Fruit fly (Drosophila melanogaster): ENCODE data around the gene CG33995.

CG33995 gene

dm6 chr2L:5059645-5060254 lies 16.7 kb downstream of the CG33995 start, which contains the start of gene Rpn11 (continued):
- TF ChIP-seq C15 (GFP tag; IDR thresholded peaks at IDR 0.05) (no peak), CG14860 (GFP tag; IDR thresholded peaks at IDR 0.05; ENCODE audit: partially characterized antibody) (0 out of 3 replicates have a peak, but pooled peaks have one; percentile 32), crp (GFP tag; optimal IDR thresholded peaks at IDR 0.05) (peak in 1 of 2 experiments; percentile 20), unc-4 (GFP tag; IDR thresholded peaks at IDR 0.05; ENCODE audit: partially characterized antibody) (peak; percentile 38; the same call in 1 of the 2 replicates), CG10267 (tag; optimal IDR thresholded peaks at IDR 0.05) (peak; percentile 90), hkb (optimal IDR thresholded peaks at IDR 0.05) (no peak), hkb (GFP tag; IDR thresholded peaks at IDR 0.05) (no peak), CG4328 (GFP tag; optimal IDR thresholded peaks at IDR 0.05) (peak; percentile 60), fd102C (GFP tag; optimal IDR thresholded peaks at IDR 0.05) (no peak), CG17829 (tag; optimal IDR thresholded peaks at IDR 0.05) (peak; percentile 72), ap (GFP tag; IDR thresholded peaks at IDR 0.05) (peak; percentile 34; the same call in 1 of the 2 replicates), CG3838 (GFP tag; optimal IDR thresholded peaks at IDR 0.05) (no peak), Hmr (GFP tag; optimal IDR thresholded peaks at IDR 0.05) (peak; percentile 53), Antp (GFP tag; optimal IDR thresholded peaks at IDR 0.05) (peak; percentile 18), CG14441 (GFP tag; IDR thresholded peaks at IDR 0.05) (peak; percentile 14; the same call in 1 of the 2 replicates), CG7372 (GFP tag; IDR thresholded peaks at IDR 0.05) (no peak), Dp (GFP tag; optimal IDR thresholded peaks at IDR 0.05) (peak; percentile 87), dysf (GFP tag; IDR thresholded peaks at IDR 0.05) (0 out of 3 replicates have a peak, but pooled peaks have one; percentile 8), CG18476 (GFP tag; optimal IDR thresholded peaks at IDR 0.05) (peak; percentile 37), CG14710 (tag; optimal IDR thresholded peaks at IDR 0.05) (peak; percentile 87), bsh (GFP tag; optimal IDR thresholded peaks at IDR 0.05) (peak in 1 of 2 experiments; percentile 41), Dad (GFP tag; optimal IDR thresholded peaks at IDR 0.05) (no peak), CG12659 (GFP tag; optimal IDR thresholded peaks at IDR 0.05) (peak; percentile 71), CG2712 (tag; optimal IDR thresholded peaks at IDR 0.05) (peak; percentile 76), phol (tag; optimal IDR thresholded peaks at IDR 0.05) (peak; percentile 77), CG42726 (GFP tag; IDR thresholded peaks at IDR 0.05; ENCODE audit: partially characterized antibody) (no peak), mirr (GFP tag; optimal IDR thresholded peaks at IDR 0.05) (peak; percentile 8), CG2116 (GFP tag; optimal IDR thresholded peaks at IDR 0.05) (peak; percentile 99), nerfin-1 (tag; optimal IDR thresholded peaks at IDR 0.05) (peak; percentile 52), Spps (tag; optimal IDR thresholded peaks at IDR 0.05) (peak; percentile 34), mam (GFP tag; optimal IDR thresholded peaks at IDR 0.05) (peak; percentile 24), CG8290 (GFP tag; optimal IDR thresholded peaks at IDR 0.05) (peak; percentile 36), CG8290 (tag; optimal IDR thresholded peaks at IDR 0.05) (peak; percentile 16 to 58), CG8944 (GFP tag; optimal IDR thresholded peaks at IDR 0.05) (no peak), ken (GFP tag; IDR thresholded peaks at IDR 0.05) (0 out of 3 replicates have a peak, but pooled peaks have one; percentile 11), en (GFP tag; optimal IDR thresholded peaks at IDR 0.05) (no peak), Ets65A (GFP tag) (peak; percentile 59), CG6765 (GFP tag; optimal IDR thresholded peaks at IDR 0.05) (no peak), Hr39 (optimal IDR thresholded peaks at IDR 0.05) (no peak), cad (GFP tag; optimal IDR thresholded peaks at IDR 0.05) (no peak), ttk (GFP tag; IDR thresholded peaks at IDR 0.05) (no peak), ash1 (GFP tag; optimal IDR thresholded peaks at IDR 0.05) (no peak), Eip74EF (GFP tag; optimal IDR thresholded peaks at IDR 0.05) (peak in 1 of 2 experiments; percentile 37), CG7928 (GFP tag; optimal IDR thresholded peaks at IDR 0.05) (no peak), inv (GFP tag; IDR thresholded peaks at IDR 0.05; ENCODE audit: partially characterized antibody) (no peak), Aef1 (GFP tag; IDR thresholded peaks at IDR 0.05) (0 out of 3 replicates have a peak, but pooled peaks have one; percentile 17), sd (tag; optimal IDR thresholded peaks at IDR 0.05) (peak; percentile 41), Nf-YB (GFP tag; optimal IDR thresholded peaks at IDR 0.05) (peak; percentile 37), az2 (GFP tag; optimal IDR thresholded peaks at IDR 0.05) (peak; percentile 67)

Data from whole organism, embryonic.